Fruit fly (Drosophila melanogaster) whole organism, embryonic: ENCODE data around the gene CG42404.

Source experiments
- Atf6 ChIP-seq: fragments of 200-800 bp; sonication (Bioruptor generic); IDR thresholded peaks from 2 replicates; pipeline ENCODE4 v1.3.6; 2022; ENCODE audit warnings: missing biosample characterization, missing genetic modification characterization
- Bteb2 ChIP-seq: fragments of 200-800 bp; sonication (Bioruptor generic); optimal IDR thresholded peaks from 2 replicates; lab custom pipeline; 2016; ENCODE audit warnings: missing biosample characterization, missing genetic modification characterization
- CG10147 ChIP-seq: fragments of 200-800 bp; sonication (Bioruptor generic); optimal IDR thresholded peaks from 2 replicates; lab custom pipeline; 2019; ENCODE audit warnings: missing biosample characterization, mild to moderate bottlenecking, missing genetic modification characterization, moderate library complexity
- CG10565 ChIP-seq: fragments of 200-800 bp; sonication (Bioruptor generic); optimal IDR thresholded peaks from 3 replicates; lab custom pipeline; 2016; ENCODE audit warnings: missing biosample characterization, mild to moderate bottlenecking, missing genetic modification characterization
- CG13287 ChIP-seq: fragments of 200-800 bp; sonication (Bioruptor generic); IDR thresholded peaks from 2 replicates; pipeline ENCODE4 v1.3.6; 2022; ENCODE audit warnings: missing biosample characterization, missing genetic modification characterization; ENCODE audit not compliant: partially characterized antibody
- CG13624 ChIP-seq: fragments of 200-800 bp; sonication (Bioruptor generic); optimal IDR thresholded peaks from 2 replicates; lab custom pipeline; 2016; ENCODE audit warnings: missing biosample characterization, missing genetic modification characterization
- CG15073 ChIP-seq: fragments of 200-800 bp; sonication (Bioruptor generic); optimal IDR thresholded peaks from 2 replicates; lab custom pipeline; 2016; ENCODE audit warnings: missing biosample characterization, missing genetic modification characterization
- CG17328 ChIP-seq: fragments of 200-800 bp; sonication (Bioruptor generic); IDR thresholded peaks from 2 replicates; pipeline ENCODE4 v1.3.6; 2022; ENCODE audit warnings: missing biosample characterization, missing genetic modification characterization
- CG17829 ChIP-seq: fragments of 200-800 bp; optimal IDR thresholded peaks from 2 replicates; lab custom pipeline; 2019; ENCODE audit warnings: missing biosample characterization, mild to moderate bottlenecking, missing genetic modification characterization, moderate library complexity
- CG3065 ChIP-seq: fragments of 200-800 bp; sonication (Bioruptor generic); optimal IDR thresholded peaks from 2 replicates; lab custom pipeline; 2016; ENCODE audit warnings: missing biosample characterization, missing genetic modification characterization
- CG32532 ChIP-seq: fragments of 200-800 bp; sonication (Bioruptor generic); IDR thresholded peaks from 2 replicates; pipeline ENCODE4 v1.3.6; 2022; ENCODE audit warnings: missing biosample characterization, missing genetic modification characterization
- CG3847 ChIP-seq: fragments of 200-800 bp; sonication (Bioruptor generic); IDR thresholded peaks from 2 replicates; pipeline ENCODE4 v1.3.6; 2022; ENCODE audit warnings: missing biosample characterization, missing genetic modification characterization
- CG4820 ChIP-seq: fragments of 200-800 bp; sonication (Bioruptor generic); optimal IDR thresholded peaks from 3 replicates; lab custom pipeline; 2016; ENCODE audit warnings: missing biosample characterization, missing genetic modification characterization
- CG6254 ChIP-seq: fragments of 200-800 bp; sonication (Bioruptor generic); optimal IDR thresholded peaks from 3 replicates; lab custom pipeline; 2017; ENCODE audit warnings: mild to moderate bottlenecking, missing biosample characterization, missing genetic modification reagents, missing genetic modification characterization
- CG6791 ChIP-seq: fragments of 200-800 bp; sonication (Bioruptor generic); IDR thresholded peaks from 3 replicates; pipeline ENCODE4 v1.3.6; 2022; ENCODE audit warnings: missing biosample characterization, missing genetic modification characterization; ENCODE audit not compliant: partially characterized antibody
- CG7928 ChIP-seq: fragments of 200-800 bp; sonication (Bioruptor generic); optimal IDR thresholded peaks from 2 replicates; lab custom pipeline; 2017; ENCODE audit warnings: missing biosample characterization, mild to moderate bottlenecking, missing genetic modification characterization
- CG8281 ChIP-seq: fragments of 200-800 bp; sonication (Bioruptor generic); optimal IDR thresholded peaks from 2 replicates; lab custom pipeline; 2018; ENCODE audit warnings: missing biosample characterization, mild to moderate bottlenecking, missing genetic modification characterization, moderate library complexity
- CG8765 ChIP-seq: fragments of 200-800 bp; sonication (Bioruptor generic); IDR thresholded peaks from 2 replicates; pipeline ENCODE4 v1.3.6; 2022; ENCODE audit warnings: missing biosample characterization, missing genetic modification characterization
- CG9215 ChIP-seq: fragments of 200-800 bp; sonication (Bioruptor generic); IDR thresholded peaks from 2 replicates; pipeline ENCODE4 v1.3.6; 2022; ENCODE audit warnings: missing biosample characterization, missing genetic modification characterization
- CG9876 ChIP-seq: fragments of 200-800 bp; sonication (Bioruptor generic); optimal IDR thresholded peaks from 2 replicates; lab custom pipeline; 2016; ENCODE audit warnings: missing biosample characterization, missing genetic modification characterization
- Camta ChIP-seq: fragments of 200-800 bp; sonication (Bioruptor generic); optimal IDR thresholded peaks from 2 replicates; lab custom pipeline; 2016; ENCODE audit warnings: missing biosample characterization, missing genetic modification characterization
- Dip2 ChIP-seq: fragments of 200-800 bp; sonication (Bioruptor generic); IDR thresholded peaks from 2 replicates; pipeline ENCODE4 v1.3.6; 2022; ENCODE audit warnings: missing biosample characterization, missing genetic modification characterization
- Dip3 ChIP-seq: fragments of 200-800 bp; sonication (Bioruptor generic); optimal IDR thresholded peaks from 3 replicates; lab custom pipeline; 2016; ENCODE audit warnings: missing biosample characterization, missing genetic modification characterization
- Doc3 ChIP-seq: fragments of 200-800 bp; sonication (Bioruptor generic); IDR thresholded peaks from 3 replicates; pipeline ENCODE4 v1.3.6; 2022; ENCODE audit warnings: missing biosample characterization, missing genetic modification characterization; ENCODE audit not compliant: partially characterized antibody
- ERR ChIP-seq: fragments of 200-800 bp; sonication (Bioruptor generic); optimal IDR thresholded peaks from 2 replicates; lab custom pipeline; 2016; ENCODE audit warnings: missing biosample characterization, missing genetic modification characterization
- Fer1 ChIP-seq: fragments of 200-800 bp; sonication (Bioruptor generic); optimal IDR thresholded peaks from 2 replicates; lab custom pipeline; 2017; ENCODE audit warnings: missing biosample characterization, mild to moderate bottlenecking, missing genetic modification characterization
- GATAe ChIP-seq: fragments of 200-800 bp; sonication (Bioruptor generic); conservative IDR thresholded peaks from 2 replicates; pipeline ENCODE4 v1.3.6; 2022; ENCODE audit warnings: missing biosample characterization, missing genetic modification characterization
- Hand ChIP-seq: fragments of 200-800 bp; sonication (Bioruptor generic); optimal IDR thresholded peaks from 2 replicates; lab custom pipeline; 2017; ENCODE audit warnings: mild to moderate bottlenecking, missing biosample characterization, missing genetic modification reagents, missing genetic modification characterization
- Max ChIP-seq: fragments of 200-800 bp; sonication (Bioruptor generic); optimal IDR thresholded peaks from 2 replicates; lab custom pipeline; 2016; ENCODE audit warnings: missing biosample characterization, mild to moderate bottlenecking, missing genetic modification characterization
- Med ChIP-seq: fragments of 200-800 bp; sonication (Bioruptor generic); peaks from one replicate; lab custom pipeline; 2016; ENCODE audit warnings: missing biosample characterization, missing genetic modification characterization, mild to moderate bottlenecking, inconsistent platforms, moderate library complexity
- Nf-YB ChIP-seq: fragments of 200-800 bp; sonication (Bioruptor generic); optimal IDR thresholded peaks from 3 replicates; lab custom pipeline; 2019; ENCODE audit warnings: missing biosample characterization, mild to moderate bottlenecking, missing genetic modification characterization, moderate library complexity
- Spps ChIP-seq: fragments of 200-800 bp; sonication (Bioruptor generic); optimal IDR thresholded peaks from 2 replicates; lab custom pipeline; 2018; ENCODE audit warnings: missing biosample characterization, mild to moderate bottlenecking, missing genetic modification characterization
- bowl ChIP-seq: fragments of 200-800 bp; sonication (Bioruptor generic); IDR thresholded peaks from 2 replicates; pipeline ENCODE4 v1.3.6; 2022; ENCODE audit warnings: missing biosample characterization, missing genetic modification characterization
- br ChIP-seq: fragments of >200 bp; optimal IDR thresholded peaks from 2 replicates; lab custom pipeline; 2017
- caup ChIP-seq: fragments of 200-800 bp; sonication (Bioruptor generic); optimal IDR thresholded peaks from 3 replicates; lab custom pipeline; 2017; ENCODE audit warnings: missing biosample characterization, mild to moderate bottlenecking, missing genetic modification characterization, moderate library complexity; ENCODE audit not compliant: severe bottlenecking
- cwo ChIP-seq: fragments of 200-800 bp; sonication (Bioruptor generic); optimal IDR thresholded peaks from 3 replicates; lab custom pipeline; 2017; ENCODE audit warnings: missing biosample characterization, missing genetic modification characterization, mild to moderate bottlenecking, moderate library complexity, missing genetic modification reagents
- dm ChIP-seq: fragments of 200-800 bp; sonication (Bioruptor generic); optimal IDR thresholded peaks from 3 replicates; lab custom pipeline; 2016; ENCODE audit warnings: missing biosample characterization, missing genetic modification characterization
- eve ChIP-seq, 2 experiments: fragments of >200 bp; optimal IDR thresholded peaks; 2 replicates each; lab custom pipeline; 2017; ENCODE audit warnings: missing biosample characterization in 2 of 2, missing genetic modification characterization in 2 of 2
- gce ChIP-seq: fragments of 200-800 bp; sonication (Bioruptor generic); IDR thresholded peaks from 3 replicates; pipeline ENCODE4 v1.3.6; 2022; ENCODE audit warnings: missing biosample characterization, missing genetic modification characterization
- hth ChIP-seq: fragments of >200 bp; optimal IDR thresholded peaks from 2 replicates; lab custom pipeline; 2017; ENCODE audit warnings: inconsistent platforms
- inv ChIP-seq: fragments of 200-800 bp; sonication (Bioruptor generic); IDR thresholded peaks from 2 replicates; pipeline ENCODE4 v1.3.6; 2022; ENCODE audit warnings: missing biosample characterization, missing genetic modification characterization; ENCODE audit not compliant: partially characterized antibody
- jumu ChIP-seq: fragments of 200-800 bp; sonication (Bioruptor generic); optimal IDR thresholded peaks from 3 replicates; lab custom pipeline; 2016; ENCODE audit warnings: missing biosample characterization, missing genetic modification characterization
- mirr ChIP-seq: fragments of 200-800 bp; sonication (Bioruptor generic); optimal IDR thresholded peaks from 3 replicates; lab custom pipeline; 2018; ENCODE audit warnings: missing biosample characterization, mild to moderate bottlenecking, missing genetic modification characterization
- nerfin-1 ChIP-seq: fragments of 200-800 bp; sonication (Bioruptor generic); optimal IDR thresholded peaks from 3 replicates; lab custom pipeline; 2019; ENCODE audit warnings: missing biosample characterization, mild to moderate bottlenecking, missing genetic modification characterization, moderate library complexity
- scrt ChIP-seq: fragments of 200-800 bp; sonication (Bioruptor generic); optimal IDR thresholded peaks from 2 replicates; lab custom pipeline; 2018; ENCODE audit warnings: missing biosample characterization, mild to moderate bottlenecking, missing genetic modification characterization, moderate library complexity
- sob ChIP-seq: fragments of 200-800 bp; sonication (Bioruptor generic); IDR thresholded peaks from 2 replicates; pipeline ENCODE4 v1.3.6; 2022; ENCODE audit warnings: missing biosample characterization, missing genetic modification characterization
- sug ChIP-seq: fragments of 200-800 bp; optimal IDR thresholded peaks from 2 replicates; lab custom pipeline; 2019; ENCODE audit warnings: missing biosample characterization, mild to moderate bottlenecking, missing genetic modification characterization, moderate library complexity
- trem ChIP-seq: fragments of 200-800 bp; optimal IDR thresholded peaks from 3 replicates; lab custom pipeline; 2019; ENCODE audit warnings: missing biosample characterization, mild to moderate bottlenecking, missing genetic modification characterization, moderate library complexity
- unc-4 ChIP-seq: fragments of 200-800 bp; sonication (Bioruptor generic); IDR thresholded peaks from 2 replicates; pipeline ENCODE4 v1.3.6; 2022; ENCODE audit warnings: missing biosample characterization, missing genetic modification characterization; ENCODE audit not compliant: partially characterized antibody
- wdn ChIP-seq: fragments of 200-800 bp; sonication (Bioruptor generic); IDR thresholded peaks from 2 replicates; pipeline ENCODE4 v1.3.6; 2022; ENCODE audit warnings: missing biosample characterization, missing genetic modification characterization
- zen ChIP-seq: fragments of 200-800 bp; sonication (Bioruptor generic); optimal IDR thresholded peaks from 3 replicates; lab custom pipeline; 2018; ENCODE audit warnings: missing biosample characterization, mild to moderate bottlenecking, missing genetic modification characterization, moderate library complexity

The CG42404 gene

dm6 chr3R:15297904-15298303, 48.0 kb downstream of the CG42404 start (continued):
- TF ChIP-seq Med (GFP tag; lab: Kevin White, UChicago) (peak; percentile 64), ERR (GFP tag; lab: Kevin White, UChicago) (no peak), Nf-YB (GFP tag; lab: Kevin White, UChicago) (no peak), trem (tag; lab: Kevin White, UChicago) (no peak), dm (GFP tag; lab: Kevin White, UChicago) (no peak), mirr (peak; percentile 15), unc-4 (no peak), CG3847 (no peak), CG7928 (GFP tag; lab: Kevin White, UChicago) (no peak), eve (GFP tag; optimal IDR thresholded peaks at IDR 0.05; lab: Kevin White, UChicago) (peak in 1 of 2 experiments; percentile 2), CG6791 (GFP tag; lab: Robert Waterston, UW) (no peak), CG15073 (GFP tag; lab: Kevin White, UChicago) (no peak), CG32532 (GFP tag; lab: Robert Waterston, UW) (peak; percentile 5; the same call in 1 of the 2 replicates), Fer1 (GFP tag; lab: Kevin White, UChicago) (peak; percentile 13), CG9876 (GFP tag; lab: Kevin White, UChicago) (no peak), caup (GFP tag; lab: Kevin White, UChicago) (no peak), CG13624 (GFP tag; lab: Kevin White, UChicago) (no peak), scrt (GFP tag; lab: Kevin White, UChicago) (no peak), Camta (GFP tag; lab: Kevin White, UChicago) (no peak), br (lab: Kevin White, UChicago) (no peak), CG6254 (GFP tag; lab: Kevin White, UChicago) (no peak), Hand (GFP tag; lab: Kevin White, UChicago) (no peak), cwo (GFP tag; lab: Kevin White, UChicago) (peak; percentile 12), Bteb2 (GFP tag; lab: Kevin White, UChicago) (no peak), Spps (tag; lab: Kevin White, UChicago) (no peak), zen (tag; lab: Kevin White, UChicago) (no peak), CG17829 (tag; lab: Kevin White, UChicago) (no peak), wdn (GFP tag; lab: Robert Waterston, UW) (0 out of 2 replicates have a peak, but pooled peaks have one; percentile 8), bowl (GFP tag; lab: Robert Waterston, UW) (no peak), Dip3 (GFP tag; lab: Kevin White, UChicago) (no peak), inv (GFP tag; lab: Robert Waterston, UW) (no peak), CG9215 (no peak), GATAe (GFP tag; lab: Robert Waterston, UW) (peak; percentile 42; the same call in 1 of the 2 replicates), CG3065 (GFP tag; lab: Kevin White, UChicago) (no peak), CG4820 (GFP tag; lab: Kevin White, UChicago) (no peak), CG13287 (GFP tag; lab: Robert Waterston, UW) (0 out of 2 replicates have a peak, but pooled peaks have one; percentile 14), CG8765 (GFP tag; lab: Robert Waterston, UW) (no peak), Max (GFP tag; lab: Kevin White, UChicago) (no peak), hth (lab: Kevin White, UChicago) (no peak), sug (peak; percentile 70), Atf6 (GFP tag; lab: Robert Waterston, UW) (no peak), CG10147 (GFP tag; lab: Kevin White, UChicago) (no peak), CG17328 (no peak), sob (GFP tag; lab: Robert Waterston, UW) (no peak), Dip2 (GFP tag; lab: Robert Waterston, UW) (no peak), Doc3 (GFP tag; lab: Robert Waterston, UW) (no peak), nerfin-1 (tag; lab: Kevin White, UChicago) (no peak), CG10565 (GFP tag; lab: Kevin White, UChicago) (no peak), gce (GFP tag; lab: Robert Waterston, UW) (no peak), jumu (GFP tag; lab: Kevin White, UChicago) (no peak), CG8281 (tag; lab: Kevin White, UChicago) (no peak)
- TF ChIP-seq, all 482 proteins: peak for 16
